Worm (Caenorhabditis elegans) whole organism, midembryonic: Measurements from ENCODE around the gene clec-71.

Experiments
- T22C8.4 ChIP-seq: fragments of 200-800 bp; sonication (Bioruptor generic); IDR thresholded peaks from 2 replicates; pipeline ENCODE4 v1.3.6; 2022; ENCODE audit warnings: missing genetic modification characterization, missing compliant biosample characterization
- cog-1 ChIP-seq: sonication (generic microtip); optimal IDR thresholded peaks from 2 replicates; lab custom pipeline; 2016; ENCODE audit warnings: missing genetic modification characterization, missing compliant biosample characterization
- flt-1 ChIP-seq: fragments of 200-800 bp; sonication (Bioruptor generic); IDR thresholded peaks from 2 replicates; pipeline ENCODE4 v1.3.6; 2022; ENCODE audit warnings: missing genetic modification characterization, missing compliant biosample characterization
- klf-2 ChIP-seq: fragments of 200-800 bp; sonication (Bioruptor generic); conservative IDR thresholded peaks from 2 replicates; pipeline ENCODE4 v1.3.6; 2022; ENCODE audit warnings: missing genetic modification reagents, missing genetic modification characterization, missing compliant biosample characterization
- med-1 ChIP-seq: sonication (generic microtip); optimal IDR thresholded peaks from 2 replicates; lab custom pipeline; 2017; ENCODE audit warnings: missing genetic modification characterization, mild to moderate bottlenecking, missing compliant biosample characterization, antibody characterized with exemption, missing genetic modification reagents; ENCODE audit not compliant: insufficient read depth
- ref-1 ChIP-seq: fragments of 200-800 bp; sonication (Bioruptor generic); conservative IDR thresholded peaks from 2 replicates; pipeline ENCODE4 v1.3.6; 2022; ENCODE audit warnings: missing genetic modification reagents, missing genetic modification characterization, missing compliant biosample characterization
- tab-1 ChIP-seq: fragments of 200-800 bp; sonication (Bioruptor generic); IDR thresholded peaks from 2 replicates; pipeline ENCODE4 v1.3.6; 2022; ENCODE audit warnings: missing genetic modification characterization, missing compliant biosample characterization
- ztf-23 ChIP-seq: fragments of 200-800 bp; sonication (Bioruptor generic); IDR thresholded peaks from 2 replicates; pipeline ENCODE4 v1.3.6; 2022; ENCODE audit warnings: missing genetic modification reagents, missing genetic modification characterization, missing compliant biosample characterization
- ztf-29 ChIP-seq: fragments of 200-800 bp; sonication (Bioruptor generic); IDR thresholded peaks from 2 replicates; pipeline ENCODE4 v1.3.6; 2022; ENCODE audit warnings: missing genetic modification reagents, missing genetic modification characterization, missing compliant biosample characterization

Gene clec-71

DNA sequence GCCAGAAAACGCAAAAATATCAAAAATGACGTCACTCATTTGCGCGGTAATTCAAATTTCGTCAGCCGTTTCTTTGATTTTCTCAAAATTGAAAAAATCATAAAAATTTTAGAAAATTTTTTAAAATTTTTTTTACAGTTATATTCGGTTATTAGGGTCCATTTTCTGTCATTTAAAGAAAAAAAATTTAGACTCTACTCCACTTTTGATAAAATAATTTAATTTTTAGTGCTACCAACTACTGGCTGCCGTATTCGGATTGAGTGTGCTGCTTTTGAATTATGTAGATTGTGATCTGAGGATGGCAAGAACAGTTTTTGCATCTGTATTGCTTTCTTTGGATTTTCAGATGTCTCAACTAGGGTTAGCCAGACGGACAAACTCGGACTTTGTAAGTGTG lies 25.3 kb downstream of the clec-71 start, which contains the start of gene Y46C8AM.1:
TSS of gene Y46C8AM.1 (plus strand) at position 301 of the 400 bp plus-strand sequence.
- no peak for TF ChIP-seq flt-1 (GFP tag; lab: Robert Waterston, UW)
- no peak for TF ChIP-seq klf-2 (GFP tag; lab: Robert Waterston, UW)
- TF ChIP-seq med-1 = no peak
- TF ChIP-seq ztf-23 = no peak
- no peak for TF ChIP-seq ztf-29 (GFP tag; lab: Robert Waterston, UW)
- TF ChIP-seq ref-1 (GFP tag; lab: Robert Waterston, UW) = no peak
- TF ChIP-seq tab-1 = no peak
- no peak for TF ChIP-seq cog-1 (tag; lab: Kevin White, UChicago)
- no peak for TF ChIP-seq T22C8.4 (GFP tag; lab: Robert Waterston, UW)

DNA sequence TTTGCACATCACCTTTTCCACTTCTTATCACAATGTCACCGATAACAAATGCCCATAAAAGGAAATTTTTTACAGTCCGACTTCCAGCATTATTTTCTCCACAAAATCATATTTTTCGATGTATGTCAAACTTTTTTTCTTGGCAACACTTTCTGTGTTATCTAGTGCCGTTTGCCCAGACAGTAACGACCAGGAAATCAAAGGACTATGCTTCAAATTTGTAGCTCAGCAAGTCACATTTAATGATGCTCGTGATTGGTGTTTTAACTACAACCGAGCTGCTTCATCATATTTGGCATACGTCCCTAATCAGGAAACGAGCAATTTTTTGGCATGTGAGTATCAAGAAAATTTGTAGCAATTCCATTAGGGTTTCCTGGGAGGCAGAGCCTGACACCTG lies 26.2 kb downstream of the clec-71 start:
- TF ChIP-seq tab-1 (no peak), klf-2 (GFP tag; lab: Robert Waterston, UW) (no peak), cog-1 (tag; lab: Kevin White, UChicago) (no peak), T22C8.4 (GFP tag; lab: Robert Waterston, UW) (no peak), ref-1 (GFP tag; lab: Robert Waterston, UW) (no peak), ztf-23 (no peak), flt-1 (GFP tag; lab: Robert Waterston, UW) (no peak), ztf-29 (GFP tag; lab: Robert Waterston, UW) (no peak), med-1 (no peak)

DNA sequence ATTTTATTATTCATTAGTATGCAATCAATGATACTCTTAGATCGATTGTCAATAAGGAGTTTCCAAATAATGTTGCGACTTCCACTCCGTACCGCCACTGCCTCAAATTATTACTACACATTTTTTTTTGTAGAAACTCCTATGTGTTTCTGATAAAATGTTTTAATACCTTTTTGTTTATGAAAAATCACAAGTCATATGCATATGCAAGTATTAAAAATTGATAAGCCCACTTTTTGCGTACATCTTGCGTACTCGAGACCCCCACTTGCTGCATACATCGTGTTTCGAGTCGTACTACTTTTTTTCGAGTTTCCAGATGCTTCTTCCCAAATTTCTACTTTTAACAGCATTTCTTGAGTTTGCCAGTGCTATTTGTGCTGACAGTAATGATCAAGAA lies 27.8 kb downstream of the clec-71 start, which contains the start of gene clec-76:
TSS of gene clec-76 (plus strand) at position 234 of the 400 bp plus-strand sequence.
- TF ChIP-seq med-1 (no peak), ztf-23 (no peak), ztf-29 (GFP tag; lab: Robert Waterston, UW) (no peak), flt-1 (GFP tag; lab: Robert Waterston, UW) (no peak), ref-1 (GFP tag; lab: Robert Waterston, UW) (no peak)

DNA sequence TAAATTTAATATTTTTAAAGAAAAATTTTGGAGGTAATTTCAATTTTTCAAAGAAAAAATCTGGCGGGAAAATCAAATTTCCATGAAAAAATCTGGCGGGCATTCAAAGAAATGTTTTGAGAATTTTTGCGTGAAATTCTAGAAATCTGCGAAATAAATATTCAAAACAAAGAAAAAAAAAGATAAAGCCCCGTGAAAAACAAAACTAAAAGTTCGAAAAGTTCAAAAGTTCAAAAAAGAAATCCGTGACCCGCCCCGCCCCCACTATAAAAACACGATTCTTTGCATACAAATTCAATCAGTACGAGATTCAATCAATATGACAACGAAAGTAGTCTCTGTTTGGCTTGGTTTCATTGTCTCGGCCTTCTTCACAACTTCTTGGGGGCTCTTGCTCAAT lies 35.8 kb downstream of the clec-71 start, which contains the start of gene clec-79:
TSS of gene clec-79 (plus strand) at position 301 of the 400 bp plus-strand sequence.
- TF ChIP-seq tab-1 (no peak), ztf-29 (GFP tag; lab: Robert Waterston, UW) (no peak), klf-2 (GFP tag; lab: Robert Waterston, UW) (no peak), T22C8.4 (GFP tag; lab: Robert Waterston, UW) (no peak), med-1 (no peak), ref-1 (GFP tag; lab: Robert Waterston, UW) (no peak), cog-1 (tag; lab: Kevin White, UChicago) (no peak), ztf-23 (no peak), flt-1 (GFP tag; lab: Robert Waterston, UW) (no peak)

DNA sequence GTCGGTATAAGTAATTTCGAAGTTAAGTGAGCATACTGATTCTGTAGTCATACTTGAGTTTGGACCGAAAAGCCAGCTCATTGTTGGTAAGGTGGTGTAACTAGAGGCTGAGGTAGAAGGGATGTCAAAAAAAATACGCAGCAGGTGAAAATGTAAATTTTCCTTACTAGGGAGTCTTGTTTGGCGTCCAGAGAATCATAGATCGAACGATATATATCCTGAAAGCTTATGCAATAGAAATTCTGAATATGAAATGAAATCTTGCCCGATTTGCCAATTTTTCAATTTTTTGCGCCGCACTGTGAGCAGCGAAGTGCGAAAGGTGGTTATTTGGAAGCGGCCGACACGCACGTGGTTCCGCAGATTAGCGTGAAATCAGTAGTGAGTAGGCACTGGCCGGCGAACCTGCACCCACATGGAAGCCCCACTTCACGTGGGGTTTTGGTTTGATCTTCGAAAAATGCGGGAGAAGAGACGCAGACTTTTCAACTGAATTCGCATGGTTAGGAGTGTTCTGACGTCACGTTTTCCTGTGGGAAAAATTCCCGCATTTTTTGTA lies 40.8 kb downstream of the clec-71 start, which contains the start of gene srh-220:
TSS of gene srh-220 (minus strand) at position 51 of the 559 bp plus-strand sequence.
- TF ChIP-seq med-1 = no peak
- no peak for TF ChIP-seq ztf-29 (GFP tag; lab: Robert Waterston, UW)
- no peak for TF ChIP-seq ref-1 (GFP tag; lab: Robert Waterston, UW)
- TF ChIP-seq tab-1 = no peak
- no peak for TF ChIP-seq flt-1 (GFP tag; lab: Robert Waterston, UW)
- no peak for TF ChIP-seq cog-1 (tag; lab: Kevin White, UChicago)
- TF ChIP-seq T22C8.4 (GFP tag; lab: Robert Waterston, UW) = no peak
- TF ChIP-seq ztf-23 = no peak
- TF ChIP-seq klf-2 (GFP tag; lab: Robert Waterston, UW) = no peak

DNA sequence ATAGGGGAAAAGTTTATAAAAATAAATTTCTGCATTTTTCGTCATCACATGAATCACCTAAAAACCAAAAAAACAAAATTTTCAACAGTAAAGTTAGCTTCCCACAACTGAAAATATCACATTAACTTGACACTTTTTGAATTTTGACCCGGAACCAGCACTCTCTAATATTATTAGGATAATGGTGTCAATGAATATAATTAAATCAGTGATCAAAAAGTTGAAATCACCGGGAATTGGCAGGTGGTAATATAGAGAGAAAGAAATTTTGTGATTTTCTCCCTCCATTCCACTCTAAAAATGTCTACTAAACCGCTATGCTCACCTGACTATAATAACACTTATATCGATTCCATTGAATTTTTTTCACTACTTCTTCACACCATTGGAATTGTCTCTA lies 42.3 kb downstream of the clec-71 start, which contains the start of gene srh-222:
TSS of gene srh-222 (plus strand) at position 301 of the 400 bp plus-strand sequence.
- TF ChIP-seq med-1 (no peak), cog-1 (tag; lab: Kevin White, UChicago) (no peak), ztf-23 (no peak), flt-1 (GFP tag; lab: Robert Waterston, UW) (no peak)

DNA sequence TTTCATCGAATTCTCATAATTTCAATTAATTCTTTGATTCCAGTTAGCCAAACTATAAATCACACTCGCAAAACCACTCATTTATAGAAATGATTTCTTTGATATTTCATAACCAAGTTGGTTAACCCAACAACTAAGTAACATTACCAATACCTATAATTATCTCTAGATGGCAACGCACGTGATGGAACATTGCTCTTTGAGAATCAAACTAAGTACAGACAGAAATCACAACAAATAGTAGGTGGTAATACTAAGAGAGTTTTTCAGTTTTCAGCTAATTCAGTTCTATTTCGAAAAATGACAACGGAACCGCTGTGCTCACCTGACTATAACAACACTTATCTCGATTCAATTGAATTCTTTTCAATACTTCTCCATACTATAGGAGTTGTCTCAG lies 44.3 kb downstream of the clec-71 start, which contains the start of gene srh-223:
TSS of gene srh-223 (plus strand) at position 301 of the 400 bp plus-strand sequence.
- TF ChIP-seq T22C8.4 (GFP tag; lab: Robert Waterston, UW) (no peak), cog-1 (tag; lab: Kevin White, UChicago) (no peak), tab-1 (no peak), flt-1 (GFP tag; lab: Robert Waterston, UW) (no peak), ztf-23 (no peak), med-1 (no peak), ref-1 (GFP tag; lab: Robert Waterston, UW) (no peak)

DNA sequence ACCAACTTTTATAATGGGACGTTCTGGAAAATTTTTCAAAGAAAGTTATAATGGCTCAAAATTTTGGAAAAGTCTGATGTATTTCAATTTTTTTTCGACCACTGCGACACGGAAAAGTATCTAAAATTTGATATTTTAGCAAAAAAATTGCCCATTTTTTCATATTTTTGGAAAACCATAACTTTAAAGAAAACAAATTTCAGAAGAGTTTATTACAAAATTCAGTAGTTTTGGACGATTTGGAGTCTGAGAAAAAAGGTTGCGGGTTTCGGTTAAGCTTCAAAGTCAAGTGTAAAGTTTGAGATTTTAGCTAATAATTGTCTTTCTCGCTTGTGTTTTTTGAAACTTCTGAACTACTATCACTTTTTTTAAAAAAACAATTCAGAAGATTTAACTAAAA lies 50.9 kb downstream of the clec-71 start:
- TF ChIP-seq T22C8.4 (GFP tag; lab: Robert Waterston, UW) = no peak
- no peak for TF ChIP-seq ztf-29 (GFP tag; lab: Robert Waterston, UW)
- TF ChIP-seq ref-1 (GFP tag; lab: Robert Waterston, UW) = no peak
- TF ChIP-seq cog-1 (tag; lab: Kevin White, UChicago) = no peak
- no peak for TF ChIP-seq med-1
- TF ChIP-seq tab-1 = no peak
- no peak for TF ChIP-seq ztf-23
- TF ChIP-seq flt-1 (GFP tag; lab: Robert Waterston, UW) = no peak
- TF ChIP-seq klf-2 (GFP tag; lab: Robert Waterston, UW) = no peak

DNA sequence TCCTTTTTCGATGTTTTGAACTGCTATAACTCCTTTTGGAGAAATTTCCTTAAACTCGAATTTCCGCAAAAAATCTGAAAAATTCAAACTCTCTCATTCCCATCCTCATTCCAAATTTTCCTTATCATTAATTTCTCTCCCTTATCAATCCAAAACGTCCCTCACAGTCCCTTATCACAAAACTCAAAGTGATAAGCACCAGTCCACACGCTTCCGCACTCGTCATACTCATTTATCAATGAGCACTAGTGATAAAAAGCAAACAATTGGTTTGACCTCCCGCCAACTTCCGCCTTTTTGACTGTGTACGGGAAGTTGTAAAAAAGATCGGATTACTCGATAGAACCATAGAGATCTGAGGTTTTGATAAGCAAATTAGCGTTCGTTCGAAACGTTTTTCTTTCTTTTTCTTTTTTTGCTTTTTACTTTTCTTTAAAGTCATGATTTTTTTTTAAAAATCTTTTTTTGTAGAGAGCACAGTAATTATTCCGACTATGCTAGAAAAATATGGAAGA lies 51.4 kb downstream of the clec-71 start, which contains the start of gene clec-78:
TSS of gene clec-78 (plus strand) at position 465 of the 515 bp plus-strand sequence.
- TF ChIP-seq ref-1 (GFP tag; lab: Robert Waterston, UW) (no peak), ztf-29 (GFP tag; lab: Robert Waterston, UW) (no peak), klf-2 (GFP tag; lab: Robert Waterston, UW) (no peak)
